Worm (Caenorhabditis elegans): ENCODE measurements around the gene Y38C1AA.19.

Gene Y38C1AA.19

DNA sequence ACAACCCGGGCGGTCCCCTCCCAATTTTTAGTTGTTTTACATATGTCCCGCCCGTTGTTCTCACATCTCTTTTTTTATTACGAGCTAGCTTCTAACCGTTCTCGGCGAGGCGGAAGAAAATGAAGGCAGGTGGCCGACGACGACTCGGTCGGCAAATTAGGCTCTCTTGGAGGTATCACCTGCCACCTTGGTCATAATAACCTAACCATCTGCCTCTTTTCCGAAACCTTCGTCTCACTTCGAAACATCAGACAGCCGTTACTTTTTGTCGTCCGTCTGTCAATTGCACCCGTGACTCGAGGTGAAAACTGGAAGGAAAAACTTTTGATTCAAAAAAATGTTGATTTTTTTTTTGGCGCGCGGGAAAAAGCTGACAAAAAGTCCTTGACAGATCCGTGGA, 17.5 kb downstream of the Y38C1AA.19 start:
- TF ChIP-seq lin-35 (GFP tag; optimal IDR thresholded peaks at IDR 0.05) = no peak
- TF ChIP-seq pqm-1 (tag; optimal IDR thresholded peaks at IDR 0.05) = no peak
- no peak for TF ChIP-seq zag-1 (tag; optimal IDR thresholded peaks at IDR 0.05)
- TF ChIP-seq dpl-1 (GFP tag; optimal IDR thresholded peaks at IDR 0.05) = no peak
- no peak for TF ChIP-seq nhr-28 (tag; optimal IDR thresholded peaks at IDR 0.05)
- TF ChIP-seq lir-3 (tag; optimal IDR thresholded peaks at IDR 0.05; ENCODE audit: poor library complexity) = no peak
- no peak for TF ChIP-seq lin-15B (tag; optimal IDR thresholded peaks at IDR 0.05)
- no peak for TF ChIP-seq blmp-1 (tag; optimal IDR thresholded peaks at IDR 0.05)
- peak; percentile 32 for TF ChIP-seq lin-14 (GFP tag; optimal IDR thresholded peaks at IDR 0.05)
- TF ChIP-seq efl-1 (optimal IDR thresholded peaks at IDR 0.05) = no peak
- peak in 1 of 2 experiments; percentile 34 for TF ChIP-seq efl-1 (GFP tag; optimal IDR thresholded peaks at IDR 0.05 in 1 of 2)
- no peak for TF ChIP-seq mdl-1 (tag; optimal IDR thresholded peaks at IDR 0.05)
- no peak for TF ChIP-seq grh-1 (GFP tag; IDR thresholded peaks at IDR 0.05)
- TF ChIP-seq nhr-19 (GFP tag; conservative IDR thresholded peaks at IDR 0.05) = no peak
- no peak for TF ChIP-seq nhr-20 (tag; optimal IDR thresholded peaks at IDR 0.05)
- peak; percentile 82 for TF ChIP-seq nhr-85 (tag)
- no peak for TF ChIP-seq ama-1 (optimal IDR thresholded peaks at IDR 0.05)
- TF ChIP-seq ceh-82 (tag; optimal IDR thresholded peaks at IDR 0.05) = no peak
- no peak for TF ChIP-seq fkh-10 (GFP tag; optimal IDR thresholded peaks at IDR 0.05)
- no peak for TF ChIP-seq F16B12.6 (tag; optimal IDR thresholded peaks at IDR 0.05)
- no peak for TF ChIP-seq irx-1 (tag; optimal IDR thresholded peaks at IDR 0.05)
- no peak for TF ChIP-seq nhr-12 (tag; optimal IDR thresholded peaks at IDR 0.05)
- TF ChIP-seq nhr-76 (tag; optimal IDR thresholded peaks at IDR 0.05) = no peak
- TF ChIP-seq nhr-71 (tag; optimal IDR thresholded peaks at IDR 0.05) = peak; percentile 10
- TF ChIP-seq nhr-237 (tag; optimal IDR thresholded peaks at IDR 0.05) = no peak
- TF ChIP-seq ztf-11 (tag; optimal IDR thresholded peaks at IDR 0.05) = no peak
- TF ChIP-seq nhr-84 (tag; optimal IDR thresholded peaks at IDR 0.05) = no peak
- TF ChIP-seq mef-2 (tag; optimal IDR thresholded peaks at IDR 0.05) = no peak
- TF ChIP-seq ceh-88 (GFP tag; IDR thresholded peaks at IDR 0.05) = no peak
- no peak for TF ChIP-seq ceh-8 (GFP tag; optimal IDR thresholded peaks at IDR 0.05)
- TF ChIP-seq efl-3 (GFP tag; optimal IDR thresholded peaks at IDR 0.05) = no peak
- TF ChIP-seq egl-13 (tag; optimal IDR thresholded peaks at IDR 0.05) = no peak
- TF ChIP-seq dsc-1 (tag; optimal IDR thresholded peaks at IDR 0.05) = no peak

DNA sequence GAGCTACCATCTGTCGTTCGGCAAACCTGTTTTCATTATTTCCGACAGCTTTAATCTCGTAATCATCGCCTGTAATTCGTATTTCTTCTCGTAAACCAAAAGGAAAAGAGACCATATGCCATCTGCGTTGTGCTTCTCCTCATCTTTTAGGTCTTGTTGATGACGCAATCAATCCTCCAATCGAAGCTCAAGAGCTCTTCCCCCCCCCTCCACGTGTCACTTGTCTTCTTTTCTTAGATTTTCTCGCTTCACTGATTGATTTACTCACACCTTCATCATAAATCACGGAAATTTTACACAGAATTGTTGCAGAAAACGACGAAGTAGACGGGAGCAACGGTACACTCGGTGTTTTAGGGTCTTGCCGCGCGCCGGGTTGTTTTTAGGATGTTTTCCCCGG, 18.7 kb downstream of the Y38C1AA.19 start, which contains the start of gene tcl-2:
Gene tcl-2 (plus strand): TSS at position 388 of the 400 bp plus-strand sequence.
- TF ChIP-seq mef-2 (tag; optimal IDR thresholded peaks at IDR 0.05) = no peak
- TF ChIP-seq egl-13 (tag; optimal IDR thresholded peaks at IDR 0.05) = no peak
- TF ChIP-seq nhr-76 (tag; optimal IDR thresholded peaks at IDR 0.05) = no peak
- TF ChIP-seq nhr-12 (tag; optimal IDR thresholded peaks at IDR 0.05) = no peak
- TF ChIP-seq ceh-63 (GFP tag; optimal IDR thresholded peaks at IDR 0.05) = no peak
- no peak for TF ChIP-seq swsn-7 (tag; optimal IDR thresholded peaks at IDR 0.05)
- no peak for TF ChIP-seq lin-13 (GFP tag; optimal IDR thresholded peaks at IDR 0.05)
- no peak for TF ChIP-seq nhr-71 (tag; optimal IDR thresholded peaks at IDR 0.05)
- no peak for TF ChIP-seq nhr-85 (tag)
- TF ChIP-seq mdl-1 (tag; optimal IDR thresholded peaks at IDR 0.05) = no peak
- TF ChIP-seq nhr-84 (tag; optimal IDR thresholded peaks at IDR 0.05) = no peak
- no peak for TF ChIP-seq ztf-11 (tag; optimal IDR thresholded peaks at IDR 0.05)
- no peak for TF ChIP-seq aly-2 (tag; optimal IDR thresholded peaks at IDR 0.05)

DNA sequence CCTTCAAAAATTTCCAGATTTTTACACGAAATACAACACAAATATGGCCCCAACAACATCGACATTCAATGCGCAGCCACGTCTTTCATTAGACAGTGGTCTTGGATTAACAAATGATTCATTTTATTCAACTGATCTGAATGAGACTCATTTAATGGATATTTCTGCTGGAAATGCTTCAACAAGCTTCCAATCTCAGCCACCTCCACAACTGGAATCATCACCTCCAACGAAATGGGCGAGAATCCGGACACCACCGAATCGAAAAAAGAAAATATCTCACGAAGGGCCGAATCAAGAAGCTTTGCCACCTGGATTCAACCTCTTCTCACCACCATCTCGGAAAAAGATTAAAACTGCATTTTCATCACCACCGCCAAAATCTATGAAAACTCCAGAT, 19.7 kb downstream of the Y38C1AA.19 start:
- no peak for TF ChIP-seq sptf-1 (tag; optimal IDR thresholded peaks at IDR 0.05)
- no peak for TF ChIP-seq efl-1 (optimal IDR thresholded peaks at IDR 0.05)
- peak in 1 of 2 experiments; percentile 90 for TF ChIP-seq efl-1 (GFP tag; optimal IDR thresholded peaks at IDR 0.05 in 1 of 2)

DNA sequence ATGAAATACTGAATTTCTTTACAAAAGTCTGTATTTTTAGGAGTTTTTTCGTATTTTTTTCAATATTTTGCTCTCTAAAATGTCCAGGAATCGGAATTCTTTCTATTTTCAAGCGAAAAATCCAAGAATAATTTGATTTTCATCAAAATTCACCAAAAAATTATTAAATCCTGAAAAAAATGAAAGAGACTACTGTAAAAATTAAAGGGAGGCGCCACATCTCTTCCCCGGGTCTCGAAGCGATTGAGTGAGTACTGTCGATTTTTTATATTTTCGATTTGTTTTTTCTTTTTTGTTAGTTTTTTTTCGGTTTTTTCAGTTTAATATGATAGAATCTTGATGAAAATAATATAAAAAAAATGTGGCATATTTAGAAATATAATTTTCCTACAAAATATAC, 23.6 kb downstream of the Y38C1AA.19 start:
- no peak for TF ChIP-seq ets-5 (GFP tag; IDR thresholded peaks at IDR 0.05)
- no peak for TF ChIP-seq mdl-1 (tag; optimal IDR thresholded peaks at IDR 0.05)
- TF ChIP-seq efl-3 (GFP tag; optimal IDR thresholded peaks at IDR 0.05) = no peak
- TF ChIP-seq jun-1 (tag; optimal IDR thresholded peaks at IDR 0.05) = no peak
- no peak for TF ChIP-seq mab-9 (GFP tag; IDR thresholded peaks at IDR 0.05)
- TF ChIP-seq ceh-90 (tag; optimal IDR thresholded peaks at IDR 0.05) = no peak
